Worm (Caenorhabditis elegans) whole organism, L3 larva: Measurements from ENCODE around the gene B0035.3.

Experiments
- R02D3.7 ChIP-seq: fragments of 150-350 bp; optimal IDR thresholded peaks from 2 replicates; lab custom pipeline; 2014; ENCODE audit warnings: missing biosample characterization, missing genetic modification characterization
- ZK546.5 ChIP-seq: sonication (generic microtip); optimal IDR thresholded peaks from 2 replicates; lab custom pipeline; 2017; ENCODE audit warnings: missing biosample characterization, missing genetic modification characterization
- aly-2 ChIP-seq: fragments of 150-350 bp; optimal IDR thresholded peaks from 2 replicates; lab custom pipeline; 2014; ENCODE audit warnings: missing biosample characterization, missing genetic modification characterization
- ama-1 ChIP-seq: fragments of 150-350 bp; optimal IDR thresholded peaks from 2 replicates; lab custom pipeline; 2018
- ceh-16 ChIP-seq: sonication (generic microtip); optimal IDR thresholded peaks from 2 replicates; lab custom pipeline; 2017; ENCODE audit warnings: missing biosample characterization, missing genetic modification characterization
- ceh-28 ChIP-seq: fragments of 150-350 bp; optimal IDR thresholded peaks from 2 replicates; lab custom pipeline; 2014; ENCODE audit warnings: missing biosample characterization, missing genetic modification reagents, missing genetic modification characterization
- ceh-82 ChIP-seq: fragments of 150-350 bp; optimal IDR thresholded peaks from 2 replicates; lab custom pipeline; 2014; ENCODE audit warnings: missing biosample characterization, missing genetic modification characterization
- ceh-9 ChIP-seq: sonication (generic microtip); optimal IDR thresholded peaks from 2 replicates; lab custom pipeline; 2018; ENCODE audit warnings: missing biosample characterization, missing genetic modification characterization
- daf-12 ChIP-seq: fragments of 150-350 bp; optimal IDR thresholded peaks from 2 replicates; lab custom pipeline; 2014; ENCODE audit warnings: missing biosample characterization, missing genetic modification reagents, missing genetic modification characterization
- egl-27 ChIP-seq: sonication (generic microtip); optimal IDR thresholded peaks from 4 replicates; lab custom pipeline; 2017; ENCODE audit warnings: missing biosample characterization, missing genetic modification reagents, missing genetic modification characterization
- egl-5 ChIP-seq: fragments of 150-350 bp; optimal IDR thresholded peaks from 2 replicates; lab custom pipeline; 2017; ENCODE audit warnings: missing biosample characterization, missing genetic modification reagents, missing genetic modification characterization, inconsistent platforms
- elt-1 ChIP-seq: fragments of 150-350 bp; optimal IDR thresholded peaks from 2 replicates; lab custom pipeline; 2014; ENCODE audit warnings: missing biosample characterization, missing genetic modification characterization
- elt-2 ChIP-seq: sonication (generic microtip); optimal IDR thresholded peaks from 2 replicates; lab custom pipeline; 2016; ENCODE audit warnings: missing genetic modification reagents, mild to moderate bottlenecking, missing genetic modification characterization, missing compliant biosample characterization
- elt-3 ChIP-seq, 3 experiments: fragments of 150-350 bp in 1 of 3; sonication (generic microtip) in 2 of 3; optimal IDR thresholded peaks; 2 replicates in 2 of 3; 4 replicates in 1 of 3; lab custom pipeline; 2014 to 2017; ENCODE audit warnings: missing biosample characterization in 3 of 3, missing genetic modification characterization in 3 of 3
- eor-1 ChIP-seq, 2 experiments: fragments of 150-350 bp; optimal IDR thresholded peaks; 2 replicates each; lab custom pipeline; 2014 to 2018; ENCODE audit warnings: missing biosample characterization in 2 of 2, missing genetic modification characterization in 2 of 2
- fkh-10 ChIP-seq: sonication (generic microtip); optimal IDR thresholded peaks from 2 replicates; lab custom pipeline; 2017; ENCODE audit warnings: missing biosample characterization, missing genetic modification reagents, missing genetic modification characterization
- fkh-2 ChIP-seq: fragments of 150-350 bp; optimal IDR thresholded peaks from 2 replicates; lab custom pipeline; 2014; ENCODE audit warnings: missing biosample characterization, missing genetic modification reagents, missing genetic modification characterization
- fos-1 ChIP-seq: fragments of 150-350 bp; optimal IDR thresholded peaks from 2 replicates; lab custom pipeline; 2014; ENCODE audit warnings: missing biosample characterization, missing genetic modification characterization
- hmg-11 ChIP-seq: sonication (generic microtip); optimal IDR thresholded peaks from 2 replicates; lab custom pipeline; 2016; ENCODE audit warnings: missing genetic modification characterization, missing compliant biosample characterization
- jun-1 ChIP-seq: fragments of 150-350 bp; optimal IDR thresholded peaks from 2 replicates; lab custom pipeline; 2014; ENCODE audit warnings: missing biosample characterization, missing genetic modification reagents, missing genetic modification characterization
- lin-15B ChIP-seq: fragments of 150-350 bp; optimal IDR thresholded peaks from 2 replicates; lab custom pipeline; 2014; ENCODE audit warnings: missing biosample characterization, missing genetic modification characterization
- lin-39 ChIP-seq: fragments of 150-350 bp; optimal IDR thresholded peaks from 2 replicates; lab custom pipeline; 2018; ENCODE audit warnings: missing biosample characterization, missing genetic modification reagents, missing genetic modification characterization
- lsy-12 ChIP-seq: sonication (generic microtip); optimal IDR thresholded peaks from 2 replicates; lab custom pipeline; 2016; ENCODE audit warnings: mild to moderate bottlenecking, missing genetic modification characterization, missing compliant biosample characterization
- mdl-1 ChIP-seq: fragments of 150-350 bp; optimal IDR thresholded peaks from 2 replicates; lab custom pipeline; 2014; ENCODE audit warnings: missing biosample characterization, missing genetic modification characterization
- mml-1 ChIP-seq: fragments of 150-350 bp; sonication (generic microtip); optimal IDR thresholded peaks from 3 replicates; lab custom pipeline; 2014; ENCODE audit warnings: missing biosample characterization, missing genetic modification characterization
- nfya-1 ChIP-seq: sonication (generic microtip); optimal IDR thresholded peaks from 2 replicates; lab custom pipeline; 2017; ENCODE audit warnings: missing genetic modification characterization, mild to moderate bottlenecking, missing compliant biosample characterization, antibody characterized with exemption, moderate library complexity; ENCODE audit not compliant: insufficient read depth
- nhr-11 ChIP-seq: fragments of 150-350 bp; optimal IDR thresholded peaks from 2 replicates; lab custom pipeline; 2014; ENCODE audit warnings: missing biosample characterization, missing genetic modification characterization
- nhr-12 ChIP-seq: fragments of 150-350 bp; optimal IDR thresholded peaks from 2 replicates; lab custom pipeline; 2014; ENCODE audit warnings: missing biosample characterization, missing genetic modification characterization
- nhr-23 ChIP-seq: fragments of 150-350 bp; optimal IDR thresholded peaks from 2 replicates; lab custom pipeline; 2014; ENCODE audit warnings: missing biosample characterization, missing genetic modification reagents, missing genetic modification characterization
- nhr-237 ChIP-seq: fragments of 150-350 bp; optimal IDR thresholded peaks from 2 replicates; lab custom pipeline; 2014; ENCODE audit warnings: missing biosample characterization, missing genetic modification characterization
- nhr-25 ChIP-seq: sonication (generic microtip); optimal IDR thresholded peaks from 2 replicates; lab custom pipeline; 2017; ENCODE audit warnings: missing biosample characterization, missing genetic modification characterization
- nhr-28 ChIP-seq: fragments of 150-350 bp; optimal IDR thresholded peaks from 2 replicates; lab custom pipeline; 2014; ENCODE audit warnings: missing biosample characterization, missing genetic modification characterization
- nhr-43 ChIP-seq: sonication (generic microtip); optimal IDR thresholded peaks from 2 replicates; lab custom pipeline; 2016; ENCODE audit warnings: mild to moderate bottlenecking, missing genetic modification characterization, missing compliant biosample characterization; ENCODE audit not compliant: poor library complexity, severe bottlenecking
- nhr-67 ChIP-seq: fragments of 150-350 bp; optimal IDR thresholded peaks from 2 replicates; lab custom pipeline; 2014; ENCODE audit warnings: missing biosample characterization, missing genetic modification characterization
- nhr-76 ChIP-seq: fragments of 150-350 bp; sonication (generic microtip); optimal IDR thresholded peaks from 5 replicates; lab custom pipeline; 2014; ENCODE audit warnings: missing biosample characterization, missing genetic modification characterization
- nhr-77 ChIP-seq: fragments of 150-350 bp; optimal IDR thresholded peaks from 2 replicates; lab custom pipeline; 2014; ENCODE audit warnings: missing biosample characterization, missing genetic modification characterization
- pha-4 ChIP-seq: fragments of 150-350 bp; optimal IDR thresholded peaks from 2 replicates; lab custom pipeline; 2014; ENCODE audit warnings: missing biosample characterization, missing genetic modification reagents, missing genetic modification characterization
- pqm-1 ChIP-seq: fragments of 150-350 bp; optimal IDR thresholded peaks from 2 replicates; lab custom pipeline; 2017; ENCODE audit warnings: missing biosample characterization, missing genetic modification characterization, inconsistent platforms
- sea-2 ChIP-seq: fragments of 150-350 bp; sonication (generic microtip); optimal IDR thresholded peaks from 4 replicates; lab custom pipeline; 2014; ENCODE audit warnings: missing biosample characterization, missing genetic modification reagents, missing genetic modification characterization
- skn-1 ChIP-seq: fragments of 150-350 bp; optimal IDR thresholded peaks from 2 replicates; lab custom pipeline; 2014; ENCODE audit warnings: missing biosample characterization, missing genetic modification characterization
- snpc-4 ChIP-seq: fragments of 150-350 bp; optimal IDR thresholded peaks from 2 replicates; lab custom pipeline; 2014; ENCODE audit warnings: missing biosample characterization, missing genetic modification characterization
- tbx-2 ChIP-seq: sonication (generic microtip); optimal IDR thresholded peaks from 2 replicates; lab custom pipeline; 2016; ENCODE audit warnings: mild to moderate bottlenecking, missing genetic modification characterization, missing compliant biosample characterization
- unc-39 ChIP-seq: sonication (generic microtip); optimal IDR thresholded peaks from 4 replicates; lab custom pipeline; 2017; ENCODE audit warnings: missing biosample characterization, missing genetic modification characterization
- unc-62 ChIP-seq: fragments of 150-350 bp; sonication (generic microtip); optimal IDR thresholded peaks from 4 replicates; lab custom pipeline; 2014; ENCODE audit warnings: missing biosample characterization, missing genetic modification reagents, missing genetic modification characterization
- zag-1 ChIP-seq: fragments of 150-350 bp; optimal IDR thresholded peaks from 2 replicates; lab custom pipeline; 2014; ENCODE audit warnings: missing biosample characterization, missing genetic modification characterization
- ztf-11 ChIP-seq: fragments of 150-350 bp; optimal IDR thresholded peaks from 2 replicates; lab custom pipeline; 2014; ENCODE audit warnings: missing biosample characterization, missing genetic modification characterization
- ztf-4 ChIP-seq: fragments of 150-350 bp; optimal IDR thresholded peaks from 2 replicates; lab custom pipeline; 2014; ENCODE audit warnings: missing biosample characterization, missing genetic modification characterization

Gene B0035.3

DNA sequence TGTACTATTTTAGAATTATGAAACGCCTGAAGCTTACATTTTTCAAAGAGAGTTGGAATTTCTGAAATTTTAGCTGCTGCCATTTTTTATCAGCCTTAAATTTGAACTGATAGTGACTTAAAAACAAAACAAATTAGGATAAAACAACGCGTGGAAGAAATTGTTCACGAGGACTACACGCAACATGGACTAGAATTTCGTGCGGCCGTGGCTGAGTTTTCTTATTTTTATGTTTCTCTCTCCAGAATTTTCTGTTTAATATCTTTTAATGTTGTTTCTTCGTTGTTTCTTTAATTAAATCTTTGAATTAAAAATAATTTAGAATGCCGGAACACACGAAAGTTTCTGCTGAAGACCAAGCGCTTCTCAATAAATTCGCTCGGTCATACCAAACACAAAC lies at the start of gene B0035.3, which contains the start of the genes B0035.22 and pfd-4:
B0035.3 (minus strand) TSS at position 114 of the 400 bp plus-strand sequence.
B0035.22 (plus strand) TSS at position 269 of the 400 bp plus-strand sequence.
pfd-4 (plus strand) TSS at position 323 of the 400 bp plus-strand sequence.
- TF ChIP-seq lin-39 (tag; lab: Kevin White, UChicago) (no peak), pha-4 (peak; percentile 60), snpc-4 (tag; lab: Kevin White, UChicago) (peak; percentile 18), mdl-1 (tag; lab: Kevin White, UChicago) (no peak), hmg-11 (peak; percentile 25), lin-15B (tag; lab: Kevin White, UChicago) (peak; percentile 85), nhr-43 (tag; lab: Kevin White, UChicago) (peak; percentile 68), nhr-23 (tag; lab: Kevin White, UChicago) (peak; percentile 63), nhr-25 (tag; lab: Kevin White, UChicago) (peak; percentile 3), nfya-1 (tag; lab: Kevin White, UChicago) (peak; percentile 62)

DNA sequence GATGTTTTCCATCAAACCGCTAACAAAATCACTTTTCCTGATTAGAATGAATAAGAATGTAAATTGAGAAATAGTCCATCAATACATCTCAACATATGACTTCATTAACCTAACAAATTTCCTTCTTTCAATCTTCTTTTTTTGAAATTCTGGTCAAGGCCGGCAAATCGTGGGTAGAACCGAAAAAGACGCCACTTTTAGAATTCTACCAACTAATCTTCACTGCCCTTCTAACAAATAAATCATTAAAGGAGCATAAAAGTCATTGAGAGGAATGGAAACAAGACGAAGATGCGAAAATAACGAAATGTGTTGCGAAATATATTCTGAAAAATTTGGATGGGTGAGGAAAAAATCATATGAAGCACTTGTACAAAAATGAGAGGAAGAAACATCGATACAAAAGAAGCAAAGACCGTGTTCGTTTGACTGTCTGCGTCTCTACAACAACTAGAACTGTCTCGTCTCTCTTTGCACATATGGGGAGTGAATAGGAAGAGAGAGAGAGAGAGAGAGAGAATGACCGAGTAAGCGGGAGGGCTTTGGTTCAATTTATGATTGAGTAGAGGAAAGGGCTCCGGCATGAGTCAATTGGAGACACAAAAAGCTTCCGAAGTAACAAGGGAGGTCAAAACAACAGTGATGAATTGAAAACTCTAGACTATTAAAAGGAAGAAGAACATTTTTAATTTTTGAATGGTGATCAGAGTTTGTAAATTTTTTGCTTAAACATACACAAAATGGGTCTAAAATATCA lies 49.2 kb upstream of the B0035.3 start:
- TF ChIP-seq ceh-16 (tag; lab: Kevin White, UChicago) (no peak), aly-2 (tag; lab: Kevin White, UChicago) (no peak), ztf-4 (tag; lab: Kevin White, UChicago) (no peak), fkh-10 (no peak), nhr-25 (tag; lab: Kevin White, UChicago) (peak; percentile 12), mml-1 (tag; lab: Kevin White, UChicago) (no peak), nhr-237 (tag; lab: Kevin White, UChicago) (no peak), daf-12 (no peak), lin-15B (tag; lab: Kevin White, UChicago) (no peak), nhr-67 (no peak), elt-3 (tag; optimal IDR thresholded peaks at IDR 0.05; lab: Kevin White, UChicago) (no peak), nhr-43 (tag; lab: Kevin White, UChicago) (no peak), nfya-1 (tag; lab: Kevin White, UChicago) (peak; percentile 32), nhr-76 (tag; lab: Kevin White, UChicago) (peak; percentile 84), ceh-9 (tag; lab: Kevin White, UChicago) (no peak), eor-1 (tag; optimal IDR thresholded peaks at IDR 0.05; lab: Kevin White, UChicago) (no peak), jun-1 (no peak), egl-5 (tag; lab: Kevin White, UChicago) (no peak), skn-1 (no peak), egl-27 (no peak), lin-39 (tag; lab: Kevin White, UChicago) (no peak), mdl-1 (tag; lab: Kevin White, UChicago) (no peak), ceh-82 (tag; lab: Kevin White, UChicago) (no peak), unc-62 (GFP tag; lab: Kevin White, UChicago) (no peak), fos-1 (no peak), nhr-11 (tag; lab: Kevin White, UChicago) (no peak), ZK546.5 (tag; lab: Kevin White, UChicago) (no peak), nhr-23 (tag; lab: Kevin White, UChicago) (no peak), nhr-12 (tag; lab: Kevin White, UChicago) (no peak), elt-1 (no peak), fkh-2 (tag; lab: Kevin White, UChicago) (no peak), tbx-2 (tag; lab: Kevin White, UChicago) (no peak), sea-2 (no peak), nhr-28 (no peak), ceh-28 (peak; percentile 17), nhr-77 (tag; lab: Kevin White, UChicago) (no peak), zag-1 (tag; lab: Kevin White, UChicago) (no peak), unc-39 (tag; lab: Kevin White, UChicago) (no peak), snpc-4 (tag; lab: Kevin White, UChicago) (no peak), ztf-11 (tag; lab: Kevin White, UChicago) (no peak), elt-2 (tag; lab: Kevin White, UChicago) (peak; percentile 12), ama-1 (lab: Kevin White, UChicago) (no peak), R02D3.7 (tag; lab: Kevin White, UChicago) (no peak), lsy-12 (tag; lab: Kevin White, UChicago) (no peak), pqm-1 (tag; lab: Kevin White, UChicago) (peak; percentile 1), pha-4 (peak; percentile 60), hmg-11 (peak; percentile 16)
